Worm (Caenorhabditis elegans) whole organism, young adult: ENCODE data around the gene ced-6.

ENCODE experiments used
- B0336.3 ChIP-seq: fragments of 200-800 bp; sonication (Bioruptor generic); IDR thresholded peaks from 2 replicates; pipeline ENCODE4 v1.3.6; 2022; ENCODE audit warnings: missing genetic modification characterization, missing compliant biosample characterization
- C06A6.2 ChIP-seq: fragments of 200-800 bp; sonication (Bioruptor generic); conservative IDR thresholded peaks from 2 replicates; pipeline ENCODE4 v1.3.6; 2022; ENCODE audit warnings: missing genetic modification characterization, missing compliant biosample characterization
- F22D6.2 ChIP-seq: sonication (generic microtip); optimal IDR thresholded peaks from 2 replicates; lab custom pipeline; 2016; ENCODE audit warnings: mild to moderate bottlenecking, missing genetic modification characterization, missing compliant biosample characterization
- F37B4.10 ChIP-seq: fragments of 200-800 bp; sonication (Bioruptor generic); IDR thresholded peaks from 2 replicates; pipeline ENCODE4 v1.3.6; 2022; ENCODE audit warnings: missing genetic modification characterization, missing compliant biosample characterization
- F49E8.2 ChIP-seq: sonication (generic microtip); optimal IDR thresholded peaks from 3 replicates; lab custom pipeline; 2017; ENCODE audit warnings: missing genetic modification characterization, mild to moderate bottlenecking, missing compliant biosample characterization, antibody characterized with exemption, moderate library complexity; ENCODE audit not compliant: insufficient read depth
- F57A8.1 ChIP-seq: fragments of 200-800 bp; sonication (Bioruptor generic); optimal IDR thresholded peaks from 2 replicates; lab custom pipeline; 2018; ENCODE audit warnings: mild to moderate bottlenecking, missing genetic modification characterization, moderate library complexity, missing compliant biosample characterization
- T07F8.4 ChIP-seq: sonication (generic microtip); optimal IDR thresholded peaks from 2 replicates; lab custom pipeline; 2016; ENCODE audit warnings: mild to moderate bottlenecking, missing genetic modification characterization, moderate library complexity, missing compliant biosample characterization
- T26A5.8 ChIP-seq: sonication (generic microtip); optimal IDR thresholded peaks from 2 replicates; lab custom pipeline; 2016; ENCODE audit warnings: missing genetic modification characterization, missing compliant biosample characterization
- Y56A3A.18 ChIP-seq: fragments of 200-800 bp; sonication (Bioruptor generic); IDR thresholded peaks from 2 replicates; pipeline ENCODE4 v1.3.6; 2022; ENCODE audit warnings: missing genetic modification reagents, missing genetic modification characterization, missing compliant biosample characterization
- Y79H2A.3 ChIP-seq: fragments of 200-800 bp; sonication (Bioruptor generic); conservative IDR thresholded peaks from 2 replicates; pipeline ENCODE4 v1.3.6; 2022; ENCODE audit warnings: missing genetic modification reagents, missing genetic modification characterization, missing compliant biosample characterization
- Y95B8A.8 ChIP-seq: fragments of 200-800 bp; sonication (Bioruptor generic); IDR thresholded peaks from 2 replicates; pipeline ENCODE4 v1.3.6; 2022; ENCODE audit warnings: missing genetic modification reagents, missing genetic modification characterization, missing compliant biosample characterization
- ZK185.1 ChIP-seq: sonication (generic microtip); optimal IDR thresholded peaks from 2 replicates; lab custom pipeline; 2016; ENCODE audit warnings: mild to moderate bottlenecking, missing genetic modification characterization, missing compliant biosample characterization; ENCODE audit not compliant: poor library complexity, severe bottlenecking
- aptf-2 ChIP-seq: fragments of 200-800 bp; sonication (Bioruptor generic); conservative IDR thresholded peaks from 2 replicates; pipeline ENCODE4 v1.3.6; 2022; ENCODE audit warnings: missing genetic modification reagents, missing genetic modification characterization, missing compliant biosample characterization
- athp-1 ChIP-seq: sonication (generic microtip); optimal IDR thresholded peaks from 2 replicates; lab custom pipeline; 2017; ENCODE audit warnings: mild to moderate bottlenecking, missing genetic modification characterization, missing compliant biosample characterization
- attf-3 ChIP-seq: fragments of 200-800 bp; sonication (Bioruptor generic); conservative IDR thresholded peaks from 2 replicates; pipeline ENCODE4 v1.3.6; 2022; ENCODE audit warnings: missing genetic modification reagents, missing genetic modification characterization, missing compliant biosample characterization
- attf-5 ChIP-seq: fragments of 200-800 bp; sonication (Bioruptor generic); optimal IDR thresholded peaks from 2 replicates; lab custom pipeline; 2018; ENCODE audit warnings: mild to moderate bottlenecking, missing genetic modification characterization, missing compliant biosample characterization
- attf-6 ChIP-seq: fragments of 200-800 bp; sonication (Bioruptor generic); IDR thresholded peaks from 2 replicates; pipeline ENCODE4 v1.3.6; 2022; ENCODE audit warnings: missing genetic modification reagents, missing genetic modification characterization, missing compliant biosample characterization
- bed-2 ChIP-seq: fragments of 200-800 bp; sonication (Bioruptor generic); IDR thresholded peaks from 2 replicates; pipeline ENCODE4 v1.3.6; 2022; ENCODE audit warnings: missing genetic modification reagents, missing genetic modification characterization, missing compliant biosample characterization
- ceh-27 ChIP-seq: fragments of 200-800 bp; sonication (Bioruptor generic); optimal IDR thresholded peaks from 2 replicates; lab custom pipeline; 2018; ENCODE audit warnings: mild to moderate bottlenecking, missing genetic modification characterization, moderate library complexity, missing compliant biosample characterization
- ceh-79 ChIP-seq: sonication (generic microtip); optimal IDR thresholded peaks from 2 replicates; lab custom pipeline; 2017; ENCODE audit warnings: mild to moderate bottlenecking, missing genetic modification characterization, missing compliant biosample characterization
- ceh-91 ChIP-seq: fragments of 200-800 bp; sonication (Bioruptor generic); IDR thresholded peaks from 2 replicates; pipeline ENCODE4 v1.3.6; 2022; ENCODE audit warnings: missing genetic modification reagents, missing genetic modification characterization, missing compliant biosample characterization
- die-1 ChIP-seq: sonication (generic microtip); optimal IDR thresholded peaks from 2 replicates; lab custom pipeline; 2016; ENCODE audit warnings: missing genotype, mild to moderate bottlenecking, missing genetic modification characterization, missing compliant biosample characterization
- efl-1 ChIP-seq: fragments of 150-350 bp; optimal IDR thresholded peaks from 2 replicates; lab custom pipeline; 2014; ENCODE audit warnings: missing biosample characterization, missing genetic modification reagents, missing genetic modification characterization
- egl-44 ChIP-seq: fragments of 200-800 bp; sonication (Bioruptor generic); IDR thresholded peaks from 2 replicates; pipeline ENCODE4 v1.3.6; 2022; ENCODE audit warnings: missing genetic modification reagents, missing genetic modification characterization, missing compliant biosample characterization
- fkh-3 ChIP-seq: sonication (generic microtip); optimal IDR thresholded peaks from 2 replicates; lab custom pipeline; 2016; ENCODE audit warnings: mild to moderate bottlenecking, missing genetic modification characterization, missing compliant biosample characterization
- gei-17 ChIP-seq: fragments of 200-800 bp; sonication (Bioruptor generic); optimal IDR thresholded peaks from 2 replicates; lab custom pipeline; 2018; ENCODE audit warnings: mild to moderate bottlenecking, missing genetic modification characterization, missing compliant biosample characterization
- him-1 ChIP-seq: sonication (generic microtip); optimal IDR thresholded peaks from 2 replicates; lab custom pipeline; 2016; ENCODE audit warnings: missing genotype, missing genetic modification reagents, missing genetic modification characterization, missing compliant biosample characterization
- hmg-1.2 ChIP-seq: fragments of 200-800 bp; sonication (Bioruptor generic); IDR thresholded peaks from 2 replicates; pipeline ENCODE4 v1.3.6; 2022; ENCODE audit warnings: missing genetic modification reagents, missing genetic modification characterization, missing compliant biosample characterization
- hmg-20 ChIP-seq: fragments of 200-800 bp; sonication (Bioruptor generic); IDR thresholded peaks from 2 replicates; pipeline ENCODE4 v1.3.6; 2022; ENCODE audit warnings: missing genetic modification reagents, missing genetic modification characterization, missing compliant biosample characterization
- hrde-1 ChIP-seq: sonication (generic microtip); optimal IDR thresholded peaks from 2 replicates; lab custom pipeline; 2016; ENCODE audit warnings: missing genetic modification characterization, mild to moderate bottlenecking, missing compliant biosample characterization, moderate library complexity, missing genotype, missing genetic modification reagents, borderline replicate concordance
- lag-1 ChIP-seq: fragments of 200-800 bp; sonication (Bioruptor generic); IDR thresholded peaks from 2 replicates; pipeline ENCODE4 v1.3.6; 2022; ENCODE audit warnings: missing genetic modification reagents, missing genetic modification characterization, missing compliant biosample characterization
- let-607 ChIP-seq, 2 experiments: fragments of 200-800 bp in 1 of 2; sonication (Bioruptor generic) in 1 of 2; sonication (generic microtip) in 1 of 2; optimal IDR thresholded peaks; 2 replicates each; lab custom pipeline; 2016 to 2018; ENCODE audit warnings: mild to moderate bottlenecking in 2 of 2, missing compliant biosample characterization in 2 of 2, missing genetic modification characterization in 2 of 2, moderate library complexity in 2 of 2, missing genotype in 1 of 2
- lin-35 ChIP-seq, 3 experiments: fragments of 150-350 bp in 2 of 3; sonication (generic microtip) in 1 of 3; optimal IDR thresholded peaks; 2 replicates each; lab custom pipeline; 2014 to 2018; ENCODE audit warnings: missing biosample characterization in 3 of 3, missing genetic modification characterization in 3 of 3, missing genetic modification reagents in 3 of 3
- lin-54 ChIP-seq: fragments of 200-800 bp; sonication (Bioruptor generic); optimal IDR thresholded peaks from 2 replicates; lab custom pipeline; 2018; ENCODE audit warnings: mild to moderate bottlenecking, missing genetic modification characterization, missing compliant biosample characterization
- lsl-1 ChIP-seq: fragments of 200-800 bp; sonication (Bioruptor generic); optimal IDR thresholded peaks from 2 replicates; lab custom pipeline; 2018; ENCODE audit warnings: mild to moderate bottlenecking, missing genetic modification characterization, moderate library complexity, missing compliant biosample characterization
- lsy-27 ChIP-seq: sonication (generic microtip); optimal IDR thresholded peaks from 2 replicates; lab custom pipeline; 2017; ENCODE audit warnings: missing genetic modification characterization, mild to moderate bottlenecking, missing compliant biosample characterization, antibody characterized with exemption, missing genotype, borderline replicate concordance; ENCODE audit not compliant: insufficient read depth
- madf-3 ChIP-seq: fragments of 200-800 bp; sonication (Bioruptor generic); IDR thresholded peaks from 2 replicates; pipeline ENCODE4 v1.3.6; 2022; ENCODE audit warnings: missing genetic modification reagents, missing genetic modification characterization, missing compliant biosample characterization
- madf-6 ChIP-seq: fragments of 200-800 bp; sonication (Bioruptor generic); IDR thresholded peaks from 2 replicates; pipeline ENCODE4 v1.3.6; 2022; ENCODE audit warnings: missing genetic modification reagents, missing genetic modification characterization, missing compliant biosample characterization
- nfyb-1 ChIP-seq: fragments of 200-800 bp; sonication (Bioruptor generic); IDR thresholded peaks from 2 replicates; pipeline ENCODE4 v1.3.6; 2022; ENCODE audit warnings: missing genetic modification reagents, missing genetic modification characterization, missing compliant biosample characterization
- nhr-120 ChIP-seq: fragments of 200-800 bp; sonication (Bioruptor generic); IDR thresholded peaks from 2 replicates; pipeline ENCODE4 v1.3.6; 2022; ENCODE audit warnings: missing genetic modification characterization, missing compliant biosample characterization
- sdz-38 ChIP-seq: sonication (generic microtip); optimal IDR thresholded peaks from 2 replicates; lab custom pipeline; 2016; ENCODE audit warnings: missing genotype, missing genetic modification characterization, missing compliant biosample characterization
- sea-2 ChIP-seq: fragments of 200-800 bp; sonication (Bioruptor generic); IDR thresholded peaks from 2 replicates; pipeline ENCODE4 v1.3.6; 2022; ENCODE audit warnings: missing genetic modification characterization, missing compliant biosample characterization
- somi-1 ChIP-seq: fragments of 200-800 bp; sonication (Bioruptor generic); optimal IDR thresholded peaks from 2 replicates; lab custom pipeline; 2018; ENCODE audit warnings: mild to moderate bottlenecking, missing genetic modification characterization, missing compliant biosample characterization
- tbp1 ChIP-seq: fragments of 200-800 bp; sonication (Bioruptor generic); optimal IDR thresholded peaks from 2 replicates; lab custom pipeline; 2018; ENCODE audit warnings: mild to moderate bottlenecking, missing genetic modification characterization, missing compliant biosample characterization
- tbx-9 ChIP-seq: sonication (generic microtip); optimal IDR thresholded peaks from 2 replicates; lab custom pipeline; 2016; ENCODE audit warnings: borderline replicate concordance, missing genetic modification characterization, inconsistent platforms, missing compliant biosample characterization
- tlf-1 ChIP-seq: fragments of 200-800 bp; sonication (Bioruptor generic); optimal IDR thresholded peaks from 2 replicates; lab custom pipeline; 2018; ENCODE audit warnings: mild to moderate bottlenecking, missing genetic modification characterization, missing compliant biosample characterization
- unc-62 ChIP-seq: fragments of 150-350 bp; optimal IDR thresholded peaks from 2 replicates; lab custom pipeline; 2014; ENCODE audit warnings: missing biosample characterization, missing genetic modification reagents, missing genetic modification characterization
- ztf-28 ChIP-seq: fragments of 200-800 bp; sonication (Bioruptor generic); IDR thresholded peaks from 2 replicates; pipeline ENCODE4 v1.3.6; 2022; ENCODE audit warnings: missing genetic modification reagents, missing genetic modification characterization, missing compliant biosample characterization
- ztf-3 ChIP-seq: fragments of 200-800 bp; sonication (Bioruptor generic); optimal IDR thresholded peaks from 2 replicates; lab custom pipeline; 2018; ENCODE audit warnings: mild to moderate bottlenecking, missing genetic modification characterization, missing compliant biosample characterization
- ztf-6 ChIP-seq: fragments of 200-800 bp; sonication (Bioruptor generic); IDR thresholded peaks from 2 replicates; pipeline ENCODE4 v1.3.6; 2022; ENCODE audit warnings: missing genetic modification reagents, missing genetic modification characterization, missing compliant biosample characterization

ced-6 gene

DNA sequence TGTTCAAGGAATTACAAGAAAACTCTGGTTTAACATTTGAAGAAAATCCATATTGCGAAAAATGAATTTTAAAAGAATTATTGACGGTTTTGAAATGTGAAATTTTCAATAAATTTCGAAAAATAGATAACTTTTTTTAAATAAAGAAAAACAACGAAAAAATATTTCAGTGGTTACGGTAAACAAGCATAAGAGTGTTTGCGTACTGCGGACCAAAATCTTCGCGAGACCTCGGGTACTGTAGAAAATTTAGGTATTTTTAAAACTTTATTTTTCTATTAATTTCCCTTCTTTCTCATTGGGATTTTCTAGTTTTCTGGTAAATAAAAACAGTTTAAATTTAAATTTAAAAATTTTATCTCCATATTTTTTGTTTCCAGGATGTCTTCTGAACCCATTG is 8.5 kb downstream of the ced-6 start, which contains the start of gene xnd-1 (continued):
- no peak for TF ChIP-seq somi-1 (GFP tag; lab: Kevin White, UChicago)
- no peak for TF ChIP-seq egl-44 (GFP tag; lab: Robert Waterston, UW)
- TF ChIP-seq madf-3 (GFP tag; lab: Robert Waterston, UW) = no peak
- TF ChIP-seq T26A5.8 (tag; lab: Kevin White, UChicago) = no peak
- TF ChIP-seq let-607 (tag; optimal IDR thresholded peaks at IDR 0.05; lab: Kevin White, UChicago) = no peak
- TF ChIP-seq ceh-91 (GFP tag; lab: Robert Waterston, UW) = peak; percentile 52
- TF ChIP-seq lag-1 (GFP tag; lab: Robert Waterston, UW) = no peak
- no peak for TF ChIP-seq attf-5 (GFP tag; lab: Kevin White, UChicago)
- no peak for TF ChIP-seq ztf-3
- peak; percentile 41 for TF ChIP-seq efl-1 (GFP tag; lab: Kevin White, UChicago)
- TF ChIP-seq F22D6.2 (tag; lab: Kevin White, UChicago) = no peak
- TF ChIP-seq Y95B8A.8 (GFP tag; lab: Robert Waterston, UW) = no peak
- no peak for TF ChIP-seq nhr-120
- TF ChIP-seq T07F8.4 (tag; lab: Kevin White, UChicago) = no peak
- TF ChIP-seq Y56A3A.18 (GFP tag; lab: Robert Waterston, UW) = no peak
- TF ChIP-seq lsl-1 (GFP tag; lab: Kevin White, UChicago) = peak; percentile 95
- no peak for TF ChIP-seq die-1
- TF ChIP-seq ztf-28 (GFP tag; lab: Robert Waterston, UW) = no peak
- no peak for TF ChIP-seq hrde-1 (tag; lab: Kevin White, UChicago)
- TF ChIP-seq fkh-3 (tag; lab: Kevin White, UChicago) = no peak
- no peak for TF ChIP-seq ZK185.1 (tag; lab: Kevin White, UChicago)
- no peak for TF ChIP-seq hmg-20 (GFP tag; lab: Robert Waterston, UW)
- TF ChIP-seq hmg-1.2 = no peak
- TF ChIP-seq unc-62 = no peak
- TF ChIP-seq B0336.3 (GFP tag; lab: Robert Waterston, UW) = no peak
- peak; percentile 69 for TF ChIP-seq madf-6
- TF ChIP-seq nfyb-1 (GFP tag; lab: Robert Waterston, UW) = no peak
- no peak for TF ChIP-seq F57A8.1 (GFP tag; lab: Kevin White, UChicago)
- TF ChIP-seq gei-17 (GFP tag; lab: Kevin White, UChicago) = no peak
- TF ChIP-seq athp-1 (tag; lab: Kevin White, UChicago) = no peak
- no peak for TF ChIP-seq Y79H2A.3 (GFP tag; lab: Robert Waterston, UW)
- no peak for TF ChIP-seq tbx-9
- TF ChIP-seq F37B4.10 (GFP tag; lab: Robert Waterston, UW) = no peak
- no peak for TF ChIP-seq lsy-27 (tag; lab: Kevin White, UChicago)
- no peak for TF ChIP-seq aptf-2
- TF ChIP-seq lin-35 (GFP tag; optimal IDR thresholded peaks at IDR 0.05; lab: Kevin White, UChicago) = no peak
- no peak for TF ChIP-seq ceh-27
- no peak for TF ChIP-seq him-1 (tag; lab: Kevin White, UChicago)
- no peak for TF ChIP-seq ceh-79 (tag; lab: Kevin White, UChicago)
- TF ChIP-seq C06A6.2 (GFP tag; lab: Robert Waterston, UW) = no peak
- TF ChIP-seq bed-2 (GFP tag; lab: Robert Waterston, UW) = no peak
- no peak for TF ChIP-seq sdz-38 (tag; lab: Kevin White, UChicago)
- TF ChIP-seq lin-54 (GFP tag; lab: Kevin White, UChicago) = peak; percentile 46
- peak; percentile 48 for TF ChIP-seq F49E8.2
- TF ChIP-seq sea-2 (GFP tag; lab: Robert Waterston, UW) = no peak
- no peak for TF ChIP-seq attf-3
- no peak for TF ChIP-seq tbp1 (GFP tag; lab: Kevin White, UChicago)
- no peak for TF ChIP-seq attf-6 (GFP tag; lab: Robert Waterston, UW)
- no peak for TF ChIP-seq tlf-1
- TF ChIP-seq ztf-6 (GFP tag; lab: Robert Waterston, UW) = no peak
